Comparison of ENCODE assay signal across 6 worm cellular contexts in the genomic region with DNA sequence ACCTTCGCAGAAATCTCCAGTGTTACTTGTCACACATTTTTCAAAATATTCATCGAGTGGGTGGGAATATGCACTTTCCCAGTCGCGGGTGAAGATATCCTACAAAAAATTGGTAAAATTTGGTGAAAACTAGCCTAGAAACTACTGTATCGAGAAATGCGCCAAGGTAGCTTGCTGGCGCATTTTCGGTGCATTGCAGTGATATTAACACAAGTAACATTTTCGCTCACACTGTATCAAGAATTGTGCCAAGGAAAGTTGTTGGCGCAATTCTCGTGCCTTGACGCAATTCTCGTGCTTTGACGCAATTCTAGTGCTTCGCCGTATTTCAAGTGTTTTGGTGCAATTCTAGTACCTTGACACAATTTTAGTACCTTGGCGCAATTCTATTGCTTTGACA.
TF ChIP-seq lines count a peak whose summit lies in the region.

No protein-coding gene starts in this region.

TF ChIP-seq in whole organism, L1 larva, 84 proteins besides CTCF, POLR2A, EP300 and RAD21:
- TF ChIP-seq lsy-2 (tag; optimal IDR thresholded peaks at IDR 0.05; lab: Kevin White, UChicago) (peak in 1 of 2 experiments; percentile 59), nhr-85 (tag; lab: Kevin White, UChicago) (peak; percentile 72), ets-5 (GFP tag; IDR thresholded peaks at IDR 0.05; lab: Robert Waterston, UW) (no peak), pax-3 (tag; optimal IDR thresholded peaks at IDR 0.05; lab: Kevin White, UChicago) (no peak)
TF ChIP-seq in whole organism, L1 larva: peak in this region for 2.

TF ChIP-seq in whole organism, L2 larva, 48 proteins besides CTCF, POLR2A, EP300 and RAD21 (continues in another document):
- TF ChIP-seq nhr-23 (tag; optimal IDR thresholded peaks at IDR 0.05; lab: Kevin White, UChicago) (no peak), nhr-10 (tag; optimal IDR thresholded peaks at IDR 0.05; lab: Kevin White, UChicago) (no peak), elt-3 (tag; optimal IDR thresholded peaks at IDR 0.05; lab: Kevin White, UChicago) (no peak), ama-1 (optimal IDR thresholded peaks at IDR 0.05; lab: Kevin White, UChicago) (no peak), nhr-6 (tag; optimal IDR thresholded peaks at IDR 0.05; lab: Kevin White, UChicago) (no peak), ztf-1 (GFP tag; conservative IDR thresholded peaks at IDR 0.05; lab: Robert Waterston, UW) (0 out of 2 replicates have a peak, but pooled peaks have one; percentile 16), egl-27 (tag; optimal IDR thresholded peaks at IDR 0.05; lab: Kevin White, UChicago) (no peak), nhr-129 (tag; optimal IDR thresholded peaks at IDR 0.05; lab: Kevin White, UChicago) (no peak), dmd-4 (tag; optimal IDR thresholded peaks at IDR 0.05; lab: Kevin White, UChicago) (no peak), sem-4 (tag; optimal IDR thresholded peaks at IDR 0.05; lab: Kevin White, UChicago) (no peak), nhr-77 (tag; optimal IDR thresholded peaks at IDR 0.05; lab: Kevin White, UChicago) (no peak), lin-11 (tag; optimal IDR thresholded peaks at IDR 0.05; lab: Kevin White, UChicago) (no peak), Y55F3AM.14 (GFP tag; optimal IDR thresholded peaks at IDR 0.05; lab: Kevin White, UChicago) (peak; percentile 60), nhr-237 (tag; optimal IDR thresholded peaks at IDR 0.05; lab: Kevin White, UChicago) (no peak), gmeb-1 (tag; optimal IDR thresholded peaks at IDR 0.05; lab: Kevin White, UChicago) (no peak), lsy-2 (tag; optimal IDR thresholded peaks at IDR 0.05; lab: Kevin White, UChicago) (peak; percentile 26 to 32), elt-1 (tag; optimal IDR thresholded peaks at IDR 0.05; lab: Kevin White, UChicago) (no peak)

TF ChIP-seq in whole organism, L3 larva, 47 proteins besides CTCF, POLR2A, EP300 and RAD21:
- TF ChIP-seq nhr-25 (tag; optimal IDR thresholded peaks at IDR 0.05; lab: Kevin White, UChicago) (peak; percentile 17), nhr-43 (tag; optimal IDR thresholded peaks at IDR 0.05; lab: Kevin White, UChicago; ENCODE audit: poor library complexity, severe bottlenecking) (peak; percentile 8), lsy-12 (tag; optimal IDR thresholded peaks at IDR 0.05; lab: Kevin White, UChicago) (peak; percentile 61), lin-15B (tag; optimal IDR thresholded peaks at IDR 0.05; lab: Kevin White, UChicago) (no peak)
TF ChIP-seq in whole organism, L3 larva: peak in this region for 3.

TF ChIP-seq in whole organism, L4 larva, 104 proteins besides CTCF, POLR2A, EP300 and RAD21 (continues in another document):
- TF ChIP-seq T20F7.1 (GFP tag; optimal IDR thresholded peaks at IDR 0.05; lab: Kevin White, UChicago), result peak; percentile 33
- no peak for TF ChIP-seq zag-1 (tag; optimal IDR thresholded peaks at IDR 0.05; lab: Kevin White, UChicago)
- no peak for TF ChIP-seq vab-7 (GFP tag; IDR thresholded peaks at IDR 0.05; lab: Robert Waterston, UW)
- TF ChIP-seq Y5F2A.4 (GFP tag; optimal IDR thresholded peaks at IDR 0.05; lab: Kevin White, UChicago), result no peak
- peak; percentile 11 for TF ChIP-seq nhr-111 (GFP tag; optimal IDR thresholded peaks at IDR 0.05; lab: Kevin White, UChicago)
- TF ChIP-seq gei-8 (GFP tag; optimal IDR thresholded peaks at IDR 0.05; lab: Kevin White, UChicago), result peak; percentile 61
- TF ChIP-seq zip-11 (GFP tag; IDR thresholded peaks at IDR 0.05; lab: Robert Waterston, UW), result no peak
- TF ChIP-seq T26A8.4 (GFP tag; IDR thresholded peaks at IDR 0.05; lab: Robert Waterston, UW), result no peak
- no peak for TF ChIP-seq mxl-2 (GFP tag; conservative IDR thresholded peaks at IDR 0.05; lab: Robert Waterston, UW)
- no peak for TF ChIP-seq saeg-2 (GFP tag; IDR thresholded peaks at IDR 0.05; lab: Robert Waterston, UW)
- no peak for TF ChIP-seq ztf-7 (tag; optimal IDR thresholded peaks at IDR 0.05; lab: Kevin White, UChicago)
- no peak for TF ChIP-seq aly-2 (tag; optimal IDR thresholded peaks at IDR 0.05; lab: Kevin White, UChicago)
- peak in 1 of 2 experiments; percentile 46 for TF ChIP-seq unc-62 (GFP tag; optimal IDR thresholded peaks at IDR 0.05 in 1 of 2; lab: Kevin White, UChicago)
- no peak for TF ChIP-seq unc-62 (tag; optimal IDR thresholded peaks at IDR 0.05; lab: Kevin White, UChicago)
- TF ChIP-seq F26F4.8 (GFP tag; conservative IDR thresholded peaks at IDR 0.05; lab: Robert Waterston, UW), result 0 out of 2 replicates have a peak, but pooled peaks have one; percentile 5
- no peak for TF ChIP-seq mdt-29 (GFP tag; IDR thresholded peaks at IDR 0.05; lab: Robert Waterston, UW)
- no peak for TF ChIP-seq lin-15B (tag; optimal IDR thresholded peaks at IDR 0.05; lab: Kevin White, UChicago)
- no peak for TF ChIP-seq duxl-1 (tag; optimal IDR thresholded peaks at IDR 0.05; lab: Kevin White, UChicago; ENCODE audit: poor library complexity)
- TF ChIP-seq mdl-1 (tag; optimal IDR thresholded peaks at IDR 0.05; lab: Kevin White, UChicago), result no peak
- TF ChIP-seq dve-1 (tag; optimal IDR thresholded peaks at IDR 0.05; lab: Kevin White, UChicago; ENCODE audit: insufficient read depth), result no peak
- 0 out of 2 replicates have a peak, but pooled peaks have one; percentile 47 for TF ChIP-seq ctbp-1 (GFP tag; IDR thresholded peaks at IDR 0.05; lab: Robert Waterston, UW)

TF ChIP-seq in whole organism, mixed stage, embryonic, 35 proteins besides CTCF, POLR2A, EP300 and RAD21:
- TF ChIP-seq ztf-11 (tag; optimal IDR thresholded peaks at IDR 0.05; lab: Kevin White, UChicago) (no peak), lsy-2 (tag; optimal IDR thresholded peaks at IDR 0.05; lab: Kevin White, UChicago) (peak; percentile 16), drap-1 (GFP tag; optimal IDR thresholded peaks at IDR 0.05; lab: Kevin White, UChicago) (peak; percentile 77)

TF ChIP-seq in whole organism, young adult, 124 proteins besides CTCF, POLR2A, EP300 and RAD21 (continues in another document):
- TF ChIP-seq Y67H2A.10 (GFP tag; conservative IDR thresholded peaks at IDR 0.05; lab: Robert Waterston, UW), result no peak
- TF ChIP-seq mes-4 (tag; optimal IDR thresholded peaks at IDR 0.05; lab: Kevin White, UChicago), result no peak
- TF ChIP-seq dox-1 (GFP tag; IDR thresholded peaks at IDR 0.05; lab: Robert Waterston, UW), result peak; percentile 34; the same call in 1 of the 2 replicates
- TF ChIP-seq K11D2.4 (GFP tag; IDR thresholded peaks at IDR 0.05; lab: Robert Waterston, UW), result 0 out of 2 replicates have a peak, but pooled peaks have one; percentile 50
- no peak for TF ChIP-seq aptf-3 (GFP tag; IDR thresholded peaks at IDR 0.05; lab: Robert Waterston, UW)
- TF ChIP-seq Y95B8A.8 (GFP tag; IDR thresholded peaks at IDR 0.05; lab: Robert Waterston, UW), result no peak
- TF ChIP-seq ekl-4 (GFP tag; IDR thresholded peaks at IDR 0.05; lab: Robert Waterston, UW), result no peak
- TF ChIP-seq F57C9.4 (tag; optimal IDR thresholded peaks at IDR 0.05; lab: Kevin White, UChicago), result no peak
- no peak for TF ChIP-seq aptf-2 (GFP tag; conservative IDR thresholded peaks at IDR 0.05; lab: Robert Waterston, UW)
- peak; percentile 86 for TF ChIP-seq repo-1 (tag; optimal IDR thresholded peaks at IDR 0.05; lab: Kevin White, UChicago)
- TF ChIP-seq let-607 (tag; optimal IDR thresholded peaks at IDR 0.05; lab: Kevin White, UChicago), result no peak
- TF ChIP-seq cebp-1 (GFP tag; IDR thresholded peaks at IDR 0.05; lab: Robert Waterston, UW), result no peak
- TF ChIP-seq cebp-1 (tag; optimal IDR thresholded peaks at IDR 0.05; lab: Kevin White, UChicago), result peak; percentile 32
- no peak for TF ChIP-seq B0261.1 (tag; optimal IDR thresholded peaks at IDR 0.05; lab: Kevin White, UChicago)
- TF ChIP-seq rec-8 (tag; optimal IDR thresholded peaks at IDR 0.05; lab: Kevin White, UChicago), result no peak
- 0 out of 2 replicates have a peak, but pooled peaks have one; percentile 58 for TF ChIP-seq lin-26 (GFP tag; IDR thresholded peaks at IDR 0.05; lab: Robert Waterston, UW)
- no peak for TF ChIP-seq F39B2.1 (GFP tag; IDR thresholded peaks at IDR 0.05; lab: Robert Waterston, UW)
- 0 out of 2 replicates have a peak, but pooled peaks have one; percentile 9 for TF ChIP-seq pbrm-1 (GFP tag; IDR thresholded peaks at IDR 0.05; lab: Robert Waterston, UW)
- TF ChIP-seq egl-18 (GFP tag; IDR thresholded peaks at IDR 0.05; lab: Robert Waterston, UW), result no peak
- no peak for TF ChIP-seq mcd-1 (GFP tag; IDR thresholded peaks at IDR 0.05; lab: Robert Waterston, UW)
- no peak for TF ChIP-seq ceh-79 (tag; optimal IDR thresholded peaks at IDR 0.05; lab: Kevin White, UChicago)
- no peak for TF ChIP-seq unc-130 (GFP tag; optimal IDR thresholded peaks at IDR 0.05; lab: Kevin White, UChicago)
- TF ChIP-seq ztf-26 (tag; optimal IDR thresholded peaks at IDR 0.05; lab: Kevin White, UChicago), result peak; percentile 85
- no peak for TF ChIP-seq snpc-4 (GFP tag; optimal IDR thresholded peaks at IDR 0.05; lab: Kevin White, UChicago)
- peak in 1 of 4 experiments; percentile 17 for TF ChIP-seq snpc-4 (tag; optimal IDR thresholded peaks at IDR 0.05; lab: Kevin White, UChicago)
- TF ChIP-seq hsf-1 (GFP tag; IDR thresholded peaks at IDR 0.05; lab: Robert Waterston, UW), result no peak
- TF ChIP-seq ama-1 (optimal IDR thresholded peaks at IDR 0.05; lab: Kevin White, UChicago), result no peak
- TF ChIP-seq ama-1 (GFP tag; optimal IDR thresholded peaks at IDR 0.05; lab: Kevin White, UChicago), result peak in 1 of 2 experiments; percentile 1
- no peak for TF ChIP-seq zfh-2 (GFP tag; conservative IDR thresholded peaks at IDR 0.05; lab: Robert Waterston, UW)
- TF ChIP-seq nhr-179 (tag; optimal IDR thresholded peaks at IDR 0.05; lab: Kevin White, UChicago), result no peak
- TF ChIP-seq F52B5.7 (tag; optimal IDR thresholded peaks at IDR 0.05; lab: Kevin White, UChicago), result no peak
- no peak for TF ChIP-seq egrh-3 (GFP tag; IDR thresholded peaks at IDR 0.05; lab: Robert Waterston, UW)
- TF ChIP-seq ztf-18 (tag; optimal IDR thresholded peaks at IDR 0.05; lab: Kevin White, UChicago), result peak; percentile 90
- no peak for TF ChIP-seq F55B11.4 (tag; optimal IDR thresholded peaks at IDR 0.05; lab: Kevin White, UChicago; ENCODE audit: borderline replicate concordance, insufficient read depth)
- TF ChIP-seq tlf-1 (GFP tag; optimal IDR thresholded peaks at IDR 0.05; lab: Kevin White, UChicago), result peak; percentile 49
- no peak for TF ChIP-seq mel-28 (tag; optimal IDR thresholded peaks at IDR 0.05; lab: Kevin White, UChicago; ENCODE audit: borderline replicate concordance)
- TF ChIP-seq chd-7 (tag; optimal IDR thresholded peaks at IDR 0.05; lab: Kevin White, UChicago), result peak; percentile 37
- no peak for TF ChIP-seq akir-1 (GFP tag; optimal IDR thresholded peaks at IDR 0.05; lab: Kevin White, UChicago)
- no peak for TF ChIP-seq dpl-1 (GFP tag; optimal IDR thresholded peaks at IDR 0.05; lab: Kevin White, UChicago)
- no peak for TF ChIP-seq sptf-2 (GFP tag; optimal IDR thresholded peaks at IDR 0.05; lab: Kevin White, UChicago)
- TF ChIP-seq ztf-22 (GFP tag; optimal IDR thresholded peaks at IDR 0.05; lab: Kevin White, UChicago), result no peak
- no peak for TF ChIP-seq lsy-27 (tag; optimal IDR thresholded peaks at IDR 0.05; lab: Kevin White, UChicago; ENCODE audit: borderline replicate concordance, insufficient read depth)
